Worm (Caenorhabditis elegans) whole organism, L4 larva: ENCODE measurements around the gene Y9C9A.16.

ENCODE experiments used
- ZK546.5 ChIP-seq, 2 experiments: sonication (generic microtip); optimal IDR thresholded peaks; 2 replicates each; lab custom pipeline; 2017; ENCODE audit warnings: missing biosample characterization in 2 of 2, missing genetic modification characterization in 2 of 2
- ama-1 ChIP-seq: fragments of 150-350 bp; optimal IDR thresholded peaks from 2 replicates; lab custom pipeline; 2014; ENCODE audit warnings: inconsistent platforms, mixed read lengths
- daf-8 ChIP-seq: fragments of 200-800 bp; sonication (Bioruptor generic); IDR thresholded peaks from 2 replicates; pipeline ENCODE4 v1.3.6; 2022; ENCODE audit warnings: missing genetic modification characterization, missing compliant biosample characterization
- jun-1 ChIP-seq: fragments of 150-350 bp; optimal IDR thresholded peaks from 2 replicates; lab custom pipeline; 2014; ENCODE audit warnings: missing biosample characterization, missing genetic modification reagents, missing genetic modification characterization
- lin-15B ChIP-seq: fragments of 150-350 bp; sonication (generic microtip); optimal IDR thresholded peaks from 3 replicates; lab custom pipeline; 2014; ENCODE audit warnings: missing biosample characterization, missing genetic modification characterization
- nhr-42 ChIP-seq: fragments of 200-800 bp; sonication (Bioruptor generic); IDR thresholded peaks from 2 replicates; pipeline ENCODE4 v1.3.6; 2022; ENCODE audit warnings: missing genetic modification characterization, missing compliant biosample characterization
- nhr-77 ChIP-seq: fragments of 150-350 bp; optimal IDR thresholded peaks from 2 replicates; lab custom pipeline; 2014; ENCODE audit warnings: missing biosample characterization, missing genetic modification characterization
- ztf-11 ChIP-seq: fragments of 150-350 bp; optimal IDR thresholded peaks from 2 replicates; lab custom pipeline; 2014; ENCODE audit warnings: missing biosample characterization, missing genetic modification characterization

ce11 chrIV:5008378-5008777 is 32.5 kb upstream of the Y9C9A.16 start, which contains the start of gene srm-2:
- TF ChIP-seq lin-15B (tag; lab: Kevin White, UChicago): no peak
- TF ChIP-seq nhr-42 (GFP tag; lab: Robert Waterston, UW): no peak
- no peak for TF ChIP-seq nhr-77 (tag; lab: Kevin White, UChicago)
- TF ChIP-seq ama-1 (lab: Kevin White, UChicago): no peak
- no peak for TF ChIP-seq jun-1 (tag; lab: Kevin White, UChicago)
- TF ChIP-seq ZK546.5 (tag; optimal IDR thresholded peaks at IDR 0.05; lab: Kevin White, UChicago): no peak
- TF ChIP-seq daf-8: no peak
- TF ChIP-seq ztf-11 (tag; lab: Kevin White, UChicago): no peak
